Fruit fly (Drosophila melanogaster): ENCODE measurements around the gene Neb-cGP.

Gene Neb-cGP

DNA sequence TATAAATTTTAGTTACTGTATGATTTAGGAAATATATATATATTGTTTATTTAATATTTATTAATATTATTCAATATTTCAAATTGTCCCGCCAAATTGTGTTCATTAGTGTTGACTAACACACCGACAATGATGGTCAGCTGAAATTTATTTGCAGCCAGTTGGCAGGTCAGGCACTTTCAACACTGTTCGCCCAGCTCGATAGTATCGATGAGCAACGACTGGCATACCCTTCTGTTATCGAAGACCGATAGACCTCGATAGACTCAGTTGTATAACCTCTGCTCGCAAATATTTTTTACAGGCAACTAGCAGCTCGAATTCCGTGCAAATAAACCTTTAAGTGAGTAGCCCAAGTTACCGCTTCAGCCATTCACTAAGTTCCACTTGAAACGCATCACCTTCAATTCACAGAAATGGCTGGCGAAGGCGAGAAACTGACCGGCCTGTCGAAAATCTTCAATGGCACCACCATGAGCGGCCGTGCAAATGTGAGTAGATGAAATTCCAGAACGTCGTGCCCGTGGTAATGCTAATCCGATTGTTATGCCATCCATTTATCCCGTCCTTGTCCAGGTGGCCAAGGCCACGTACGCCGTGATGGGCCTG lies at the start of gene Neb-cGP:
Gene Neb-cGP (plus strand): TSS at position 231 of the 609 bp plus-strand sequence.
- TF ChIP-seq CG17801 (GFP tag; optimal IDR thresholded peaks at IDR 0.05; ENCODE audit: partially characterized antibody): peak; percentile 73

DNA sequence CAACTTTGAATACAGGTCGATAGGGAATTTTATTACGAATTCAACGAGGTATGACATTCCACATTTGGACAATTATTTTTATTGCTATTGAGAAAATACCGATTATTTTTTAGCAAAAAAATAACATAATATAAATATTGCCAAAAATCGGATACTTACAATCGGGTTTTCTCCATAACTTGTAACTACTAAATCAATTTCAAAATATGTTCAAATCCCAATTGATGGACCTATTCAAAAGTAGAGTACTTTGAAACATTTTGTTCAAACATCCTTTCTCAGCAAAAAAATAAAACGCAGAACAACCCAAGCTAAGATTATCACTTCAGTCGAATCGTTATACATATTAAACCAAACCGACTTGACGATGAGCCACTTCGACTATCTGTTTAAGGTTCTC lies 43.4 kb upstream of the Neb-cGP start, which contains the start of gene RabX2:
Gene RabX2 (plus strand): TSS at position 301 of the 400 bp plus-strand sequence.
- no peak for TF ChIP-seq CG17801 (GFP tag; optimal IDR thresholded peaks at IDR 0.05; ENCODE audit: partially characterized antibody)

DNA sequence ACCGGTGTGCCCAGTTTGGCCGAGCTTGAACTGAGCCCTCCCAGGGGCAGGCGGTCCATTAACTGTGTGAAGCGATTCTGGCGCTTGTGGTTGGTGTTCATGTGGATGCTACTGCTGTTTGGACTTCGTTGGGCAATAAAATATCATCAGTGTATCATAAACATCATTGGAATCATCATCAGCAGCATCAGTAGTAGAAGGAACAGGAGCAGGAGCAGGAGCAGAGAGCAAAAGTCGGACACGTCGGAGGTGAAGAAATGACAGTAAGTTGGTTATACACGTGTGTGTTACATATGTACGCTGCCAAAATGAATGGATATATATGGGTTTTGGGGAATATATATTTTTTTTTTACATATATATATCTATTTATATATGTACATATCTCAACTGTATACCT lies 27.8 kb upstream of the Neb-cGP start, which contains the start of gene CG12640:
Gene CG12640 (minus strand): TSS at position 101 of the 400 bp plus-strand sequence.
- TF ChIP-seq CG17801 (GFP tag; optimal IDR thresholded peaks at IDR 0.05; ENCODE audit: partially characterized antibody): no peak

DNA sequence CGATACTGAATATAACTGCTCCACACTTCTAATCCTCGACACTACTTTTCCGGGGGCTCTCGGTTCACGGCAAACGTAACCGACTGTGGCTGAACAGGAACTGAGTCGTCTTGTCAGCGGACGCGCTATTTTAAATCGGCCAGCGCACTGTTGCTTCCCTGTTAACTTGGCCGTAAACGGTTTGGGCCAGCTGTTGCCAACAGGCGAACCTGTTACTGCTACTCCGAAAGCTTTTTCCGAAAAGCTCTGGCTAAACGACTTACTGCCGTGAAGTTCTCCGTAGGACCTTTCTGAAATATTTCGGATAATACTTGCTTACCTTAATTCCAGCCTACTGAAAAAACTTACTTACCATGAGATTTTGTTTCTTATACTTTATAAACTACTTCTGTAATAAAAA lies 5.7 kb upstream of the Neb-cGP start, which contains the start of gene CG32683:
Gene CG32683 (minus strand): TSS at position 101 of the 400 bp plus-strand sequence.
- TF ChIP-seq CG17801 (GFP tag; optimal IDR thresholded peaks at IDR 0.05; ENCODE audit: partially characterized antibody): no peak

DNA sequence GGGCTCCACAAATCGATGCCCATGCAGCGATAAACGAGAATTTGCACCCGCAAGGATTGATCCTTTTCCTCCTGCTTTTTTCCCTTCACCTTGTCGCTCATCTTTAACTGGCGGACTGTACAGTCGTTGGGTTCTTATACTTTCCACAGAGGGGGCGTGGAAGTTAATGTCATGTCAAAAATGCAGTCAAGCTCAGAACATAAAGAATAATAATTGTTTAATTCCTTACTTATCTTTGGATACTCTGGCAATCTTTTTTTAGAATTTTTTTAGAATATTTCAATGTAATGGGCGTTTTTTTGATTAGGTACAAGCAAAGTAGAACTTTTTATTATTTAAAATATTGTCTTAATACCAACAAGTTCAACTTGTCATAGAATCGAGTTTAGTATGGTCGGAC lies 960 bp upstream of the Neb-cGP start, which contains the start of gene Or9a:
Gene Or9a (minus strand): TSS at position 101 of the 400 bp plus-strand sequence.
- no peak for TF ChIP-seq CG17801 (GFP tag; optimal IDR thresholded peaks at IDR 0.05; ENCODE audit: partially characterized antibody)

DNA sequence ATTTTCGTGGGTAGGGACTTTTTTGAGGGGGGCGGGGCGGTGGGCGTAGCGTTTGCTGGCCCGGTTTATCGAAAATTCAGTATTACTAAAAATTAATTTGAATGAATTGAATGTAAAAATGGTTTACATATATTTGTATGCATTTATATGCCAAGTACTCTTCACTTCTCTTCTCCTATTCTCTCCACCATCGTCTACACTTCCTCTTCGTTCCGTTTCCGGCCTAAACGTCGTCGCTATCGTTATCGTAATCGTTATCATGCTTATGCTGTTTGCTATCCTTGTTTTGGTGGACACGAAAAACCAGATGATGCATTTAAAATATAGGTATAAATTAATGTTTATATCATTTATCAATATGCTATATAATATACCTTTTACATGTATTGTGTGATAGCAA lies 1.4 kb downstream of the Neb-cGP start:
- no peak for TF ChIP-seq CG17801 (GFP tag; optimal IDR thresholded peaks at IDR 0.05; ENCODE audit: partially characterized antibody)

DNA sequence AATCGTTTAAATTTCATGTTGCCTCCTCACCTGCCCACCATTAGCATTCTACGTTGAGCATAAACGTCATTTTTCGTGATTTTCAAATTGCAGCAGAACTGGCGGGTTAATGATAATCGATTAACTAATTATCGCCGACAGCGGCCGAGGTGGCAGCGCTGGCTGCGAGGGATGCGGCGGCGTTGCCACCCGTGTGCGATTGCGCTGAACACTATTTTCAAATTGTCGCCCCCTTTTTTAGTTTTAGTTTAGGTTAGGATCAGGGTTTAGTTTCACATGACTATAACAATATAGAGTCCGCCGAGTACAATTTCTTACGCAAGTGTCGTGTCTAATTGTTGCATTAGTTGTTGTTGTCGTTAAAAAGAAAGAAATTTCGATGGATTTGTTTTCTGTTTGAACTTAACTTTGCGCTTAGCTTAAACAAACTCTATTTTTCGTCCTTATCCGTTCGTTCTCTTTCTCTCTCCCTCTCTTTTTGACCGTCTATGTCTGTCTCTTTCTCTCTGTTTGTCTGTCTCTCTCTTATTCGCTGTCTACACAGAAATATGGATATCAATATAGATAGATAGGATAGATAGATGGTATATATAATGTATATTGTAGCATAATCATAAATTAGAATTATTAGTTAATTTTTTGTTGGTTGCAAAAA lies 2.6 kb downstream of the Neb-cGP start:
- no peak for TF ChIP-seq CG17801 (GFP tag; optimal IDR thresholded peaks at IDR 0.05; ENCODE audit: partially characterized antibody)

DNA sequence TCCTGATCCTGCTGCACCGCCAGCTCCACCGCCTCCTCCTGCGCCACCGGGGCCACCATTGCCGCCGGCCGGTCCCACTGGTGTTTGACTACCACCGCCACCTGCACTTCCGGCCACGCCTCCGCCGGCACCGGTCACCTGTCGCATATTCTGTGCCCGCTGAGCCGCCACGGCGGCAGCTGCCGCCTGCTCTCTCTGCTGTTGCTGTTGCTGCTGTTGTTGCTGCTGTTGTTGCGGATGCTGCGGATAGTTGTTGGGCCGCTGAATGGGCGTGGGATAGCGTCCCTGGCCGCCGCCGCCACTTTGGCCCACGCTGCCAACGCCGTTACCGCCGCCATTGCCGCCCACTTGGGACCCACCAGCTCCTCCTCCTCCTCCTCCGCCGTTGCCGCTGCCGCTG lies 4.0 kb downstream of the Neb-cGP start:
- no peak for TF ChIP-seq CG17801 (GFP tag; optimal IDR thresholded peaks at IDR 0.05; ENCODE audit: partially characterized antibody)

DNA sequence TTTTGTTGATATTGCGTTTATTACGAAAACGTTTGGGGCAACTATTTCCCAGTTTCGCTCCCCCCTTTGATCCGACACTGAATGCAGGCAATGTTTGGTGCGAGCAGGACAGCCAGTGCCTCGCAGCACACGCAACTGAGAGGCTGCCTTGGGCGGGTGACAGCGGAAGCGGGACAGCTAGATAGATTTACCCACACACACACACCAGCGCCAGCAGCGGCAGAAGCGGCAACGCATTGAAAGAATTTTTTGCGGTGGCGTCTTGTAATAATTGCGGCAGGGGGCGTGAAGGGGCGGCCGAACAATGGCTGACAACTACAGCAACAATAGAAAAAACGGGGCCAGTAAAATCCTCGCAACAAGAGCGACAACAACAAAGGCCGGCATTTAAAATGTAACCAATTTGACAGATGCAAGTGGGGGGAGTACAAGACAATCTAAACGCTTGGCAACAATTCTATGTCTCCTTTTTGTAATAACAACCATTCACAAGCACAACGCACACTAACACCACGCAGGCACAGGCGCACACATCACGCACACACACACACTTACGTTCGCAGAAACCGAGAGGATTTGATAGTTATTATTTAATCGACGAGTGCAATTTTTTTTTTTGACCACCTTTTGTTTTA lies 12.2 kb downstream of the Neb-cGP start:
- TF ChIP-seq CG17801 (GFP tag; optimal IDR thresholded peaks at IDR 0.05; ENCODE audit: partially characterized antibody): peak; percentile 6

DNA sequence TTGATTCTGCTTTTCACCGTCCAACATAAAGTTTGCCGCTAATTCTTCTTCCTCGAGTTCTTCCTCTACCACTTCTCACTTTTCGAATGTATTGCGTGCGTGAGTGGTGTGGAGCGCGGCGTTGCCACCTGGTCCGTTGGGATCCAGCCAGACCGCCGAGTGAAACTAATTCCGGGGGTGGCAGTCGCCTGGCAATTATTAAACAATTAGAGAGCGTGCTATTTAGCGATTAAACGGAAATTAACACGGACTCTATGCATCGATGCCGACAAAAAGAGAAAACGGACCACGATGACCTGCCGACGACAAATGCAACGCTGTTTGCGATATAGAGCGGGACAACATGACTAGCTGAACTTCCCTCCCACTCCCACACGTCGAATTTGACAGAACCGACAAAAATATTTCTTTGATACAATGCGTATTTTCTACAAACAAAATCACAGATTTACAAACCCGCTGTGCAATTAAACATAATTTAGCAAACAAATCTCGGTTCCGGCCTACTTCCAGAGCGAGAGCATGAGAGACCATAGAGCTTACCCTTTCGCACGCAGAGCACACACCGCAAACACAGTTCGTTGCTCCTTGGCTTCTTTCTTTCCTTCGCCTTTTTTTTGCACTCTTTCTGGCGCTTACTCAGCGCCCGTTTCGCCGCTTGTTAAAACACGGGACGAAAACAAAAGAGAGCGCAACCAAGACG lies 13.1 kb downstream of the Neb-cGP start, which contains the start of gene CG2889:
Gene CG2889 (plus strand): TSS at position 429 of the 703 bp plus-strand sequence.
- no peak for TF ChIP-seq CG17801 (GFP tag; optimal IDR thresholded peaks at IDR 0.05; ENCODE audit: partially characterized antibody)

DNA sequence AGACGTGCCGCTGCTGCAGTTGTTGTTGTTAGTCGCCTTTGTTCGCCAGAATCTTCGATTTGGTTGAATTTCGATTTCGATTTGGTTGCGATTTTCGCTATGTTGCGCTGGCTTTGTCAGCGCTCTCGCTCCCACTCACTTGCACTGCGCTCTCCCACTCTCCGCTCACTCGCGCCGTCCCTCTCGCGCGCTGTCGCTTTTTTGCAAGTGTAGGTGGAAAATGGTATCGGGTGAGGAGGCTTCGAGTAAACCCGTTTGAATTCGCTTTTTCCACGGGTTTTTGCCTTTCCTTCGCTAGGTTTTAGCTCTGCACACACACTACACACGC lies 13.6 kb downstream of the Neb-cGP start:
- TF ChIP-seq CG17801 (GFP tag; optimal IDR thresholded peaks at IDR 0.05; ENCODE audit: partially characterized antibody): no peak

DNA sequence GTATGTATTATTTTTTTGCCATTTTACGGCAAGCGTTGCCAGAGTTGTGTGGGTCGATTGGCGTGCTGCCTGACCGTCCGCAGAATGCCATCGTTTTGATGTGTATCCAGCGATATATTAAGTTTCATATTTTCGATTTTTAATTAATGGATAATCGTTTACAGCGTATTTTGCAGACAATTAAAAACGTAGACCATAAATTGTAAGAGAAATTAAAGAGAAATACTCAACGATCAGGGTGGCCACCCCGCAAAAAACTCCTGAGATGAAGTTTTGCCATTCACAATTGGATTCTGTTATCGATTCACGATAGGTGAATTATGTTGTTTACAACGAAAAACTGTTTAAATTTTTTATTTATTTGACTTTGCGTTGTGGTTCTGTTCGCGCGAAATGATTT lies 14.1 kb downstream of the Neb-cGP start, which contains the start of gene nocte:
Gene nocte (minus strand): TSS at position 51 of the 400 bp plus-strand sequence.
- no peak for TF ChIP-seq CG17801 (GFP tag; optimal IDR thresholded peaks at IDR 0.05; ENCODE audit: partially characterized antibody)

DNA sequence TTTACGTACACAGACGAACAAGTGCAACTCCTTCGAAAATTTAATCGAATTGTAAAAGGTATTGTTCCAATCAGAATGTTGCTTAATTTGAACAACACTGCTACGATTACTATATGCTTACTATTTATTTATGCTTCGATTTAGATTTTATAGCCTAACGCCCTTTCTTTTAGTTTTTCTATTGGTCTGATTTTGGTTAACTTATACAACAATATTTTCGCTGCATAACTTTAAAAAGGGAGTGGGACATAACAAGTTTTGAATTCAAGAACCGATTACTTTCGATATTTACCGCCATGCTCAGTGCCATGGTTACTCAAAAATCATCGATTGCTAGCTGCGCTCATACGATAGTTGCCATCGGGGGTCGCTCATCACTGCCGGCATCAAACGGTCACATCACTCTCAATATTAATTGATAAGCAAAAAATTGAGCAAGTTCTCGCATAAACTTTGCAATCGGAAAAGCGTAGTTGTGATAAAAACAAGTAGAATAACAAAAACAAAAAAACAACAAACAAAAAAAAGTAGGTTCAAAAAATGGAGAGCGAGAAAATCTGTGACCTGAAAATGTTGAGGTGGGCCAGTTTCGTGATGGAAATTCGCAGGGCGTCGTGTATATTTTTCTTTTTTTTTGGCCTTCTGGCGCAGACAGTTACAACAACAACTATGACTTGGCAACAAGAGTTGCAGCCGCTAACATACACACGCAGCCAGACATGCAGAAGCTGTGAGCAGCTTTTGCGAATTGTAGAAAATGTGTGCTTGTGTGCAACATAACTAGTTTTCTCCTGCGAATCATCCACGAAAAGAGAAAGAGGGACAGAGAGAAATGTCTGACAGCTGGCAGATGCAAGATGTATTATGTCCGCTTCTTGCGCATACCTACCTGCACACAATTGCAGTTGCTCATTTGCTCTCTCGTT lies 18.2 kb downstream of the Neb-cGP start, which contains the start of the genes CG2887 and PPP4R2r:
Gene CG2887 (minus strand): TSS at position 51 of the 926 bp plus-strand sequence.
Gene PPP4R2r (plus strand): TSS at position 396 of the 926 bp plus-strand sequence.
- TF ChIP-seq CG17801 (GFP tag; optimal IDR thresholded peaks at IDR 0.05; ENCODE audit: partially characterized antibody): peak; percentile 64

Data from ovary, adult (tissue).